Fruit fly (Drosophila melanogaster) whole organism, embryonic: ENCODE results near the gene puc.

Experiments
- Aef1 ChIP-seq: fragments of 200-800 bp; sonication (Bioruptor generic); IDR thresholded peaks from 3 replicates; pipeline ENCODE4 v1.3.6; 2022; ENCODE audit warnings: missing biosample characterization, missing genetic modification characterization
- Atf-2 ChIP-seq: fragments of 200-800 bp; sonication (Bioruptor generic); optimal IDR thresholded peaks from 2 replicates; lab custom pipeline; 2016; ENCODE audit warnings: missing biosample characterization, missing genetic modification characterization
- BtbVII ChIP-seq: fragments of 200-800 bp; sonication (Bioruptor generic); optimal IDR thresholded peaks from 3 replicates; lab custom pipeline; 2017; ENCODE audit warnings: missing biosample characterization, mild to moderate bottlenecking, missing genetic modification characterization
- CG10267 ChIP-seq: fragments of 200-800 bp; sonication (Bioruptor generic); optimal IDR thresholded peaks from 2 replicates; lab custom pipeline; 2018; ENCODE audit warnings: missing biosample characterization, mild to moderate bottlenecking, missing genetic modification characterization, moderate library complexity
- CG10543 ChIP-seq: fragments of 200-800 bp; sonication (Bioruptor generic); optimal IDR thresholded peaks from 3 replicates; lab custom pipeline; 2017; ENCODE audit warnings: missing biosample characterization, mild to moderate bottlenecking, missing genetic modification characterization, moderate library complexity
- CG10959 ChIP-seq: fragments of 200-800 bp; sonication (Bioruptor generic); IDR thresholded peaks from 2 replicates; pipeline ENCODE4 v1.3.6; 2022; ENCODE audit warnings: missing biosample characterization, missing genetic modification characterization
- CG11504 ChIP-seq: fragments of 200-800 bp; sonication (Bioruptor generic); optimal IDR thresholded peaks from 3 replicates; lab custom pipeline; 2019; ENCODE audit warnings: missing biosample characterization, mild to moderate bottlenecking, missing genetic modification characterization, moderate library complexity
- CG11723 ChIP-seq: fragments of 200-800 bp; sonication (Bioruptor generic); optimal IDR thresholded peaks from 2 replicates; lab custom pipeline; 2017; ENCODE audit warnings: missing biosample characterization, mild to moderate bottlenecking, missing genetic modification characterization
- CG13123 ChIP-seq: fragments of 200-800 bp; sonication (Bioruptor generic); optimal IDR thresholded peaks from 2 replicates; lab custom pipeline; 2016; ENCODE audit warnings: missing biosample characterization, missing genetic modification characterization
- CG13424 ChIP-seq: fragments of 200-800 bp; sonication (Bioruptor generic); optimal IDR thresholded peaks from 2 replicates; lab custom pipeline; 2019; ENCODE audit warnings: missing biosample characterization, mild to moderate bottlenecking, missing genetic modification characterization, moderate library complexity
- CG14860 ChIP-seq: fragments of 200-800 bp; sonication (Bioruptor generic); IDR thresholded peaks from 3 replicates; pipeline ENCODE4 v1.3.6; 2022; ENCODE audit warnings: missing biosample characterization, missing genetic modification characterization; ENCODE audit not compliant: partially characterized antibody
- CG1647 ChIP-seq: fragments of 200-800 bp; sonication (Bioruptor generic); optimal IDR thresholded peaks from 3 replicates; lab custom pipeline; 2016; ENCODE audit warnings: missing biosample characterization, missing genetic modification characterization
- CG17612 ChIP-seq: fragments of 200-800 bp; sonication (Bioruptor generic); IDR thresholded peaks from 2 replicates; pipeline ENCODE4 v1.3.6; 2022; ENCODE audit warnings: missing biosample characterization, missing genetic modification characterization
- CG18619 ChIP-seq: fragments of 200-800 bp; sonication (Bioruptor generic); optimal IDR thresholded peaks from 3 replicates; lab custom pipeline; 2017; ENCODE audit warnings: missing biosample characterization, mild to moderate bottlenecking, missing genetic modification characterization
- CG2712 ChIP-seq: fragments of 200-800 bp; optimal IDR thresholded peaks from 3 replicates; lab custom pipeline; 2019; ENCODE audit warnings: missing biosample characterization, mild to moderate bottlenecking, missing genetic modification characterization, moderate library complexity
- CG3838 ChIP-seq: fragments of 200-800 bp; sonication (Bioruptor generic); optimal IDR thresholded peaks from 3 replicates; lab custom pipeline; 2016; ENCODE audit warnings: missing biosample characterization, missing genetic modification characterization
- CG3995 ChIP-seq: fragments of 200-800 bp; sonication (Bioruptor generic); optimal IDR thresholded peaks from 3 replicates; lab custom pipeline; 2016; ENCODE audit warnings: missing biosample characterization, missing genetic modification characterization
- CG4730 ChIP-seq: fragments of 200-800 bp; sonication (Bioruptor generic); IDR thresholded peaks from 2 replicates; pipeline ENCODE4 v1.3.6; 2022; ENCODE audit warnings: missing biosample characterization, missing genetic modification characterization
- CG5180 ChIP-seq: fragments of 200-800 bp; sonication (Bioruptor generic); optimal IDR thresholded peaks from 3 replicates; lab custom pipeline; 2017; ENCODE audit warnings: missing biosample characterization, missing genetic modification characterization, mild to moderate bottlenecking, moderate library complexity, missing genetic modification reagents
- CG5245 ChIP-seq: fragments of 200-800 bp; sonication (Bioruptor generic); optimal IDR thresholded peaks from 3 replicates; lab custom pipeline; 2016; ENCODE audit warnings: missing biosample characterization, missing genetic modification characterization
- CG6175 ChIP-seq: fragments of 200-800 bp; sonication (Bioruptor generic); IDR thresholded peaks from 3 replicates; pipeline ENCODE4 v1.3.6; 2022; ENCODE audit warnings: missing biosample characterization, missing genetic modification characterization
- CG8281 ChIP-seq: fragments of 200-800 bp; sonication (Bioruptor generic); optimal IDR thresholded peaks from 2 replicates; lab custom pipeline; 2018; ENCODE audit warnings: missing biosample characterization, mild to moderate bottlenecking, missing genetic modification characterization, moderate library complexity
- CG8924 ChIP-seq: fragments of 200-800 bp; optimal IDR thresholded peaks from 3 replicates; lab custom pipeline; 2019; ENCODE audit warnings: missing biosample characterization, mild to moderate bottlenecking, missing genetic modification characterization, moderate library complexity
- CTCF ChIP-seq: fragments of 200-800 bp; sonication (Bioruptor generic); optimal IDR thresholded peaks from 2 replicates; lab custom pipeline; 2017; ENCODE audit warnings: missing biosample characterization, mild to moderate bottlenecking, missing genetic modification characterization, moderate library complexity
- Camta ChIP-seq: fragments of 200-800 bp; sonication (Bioruptor generic); optimal IDR thresholded peaks from 2 replicates; lab custom pipeline; 2016; ENCODE audit warnings: missing biosample characterization, missing genetic modification characterization
- CoRest ChIP-seq: fragments of 200-800 bp; sonication (Bioruptor generic); optimal IDR thresholded peaks from 3 replicates; lab custom pipeline; 2018; ENCODE audit warnings: missing biosample characterization, mild to moderate bottlenecking, missing genetic modification characterization, moderate library complexity
- CrebB ChIP-seq: fragments of 200-800 bp; sonication (Bioruptor generic); optimal IDR thresholded peaks from 3 replicates; lab custom pipeline; 2018; ENCODE audit warnings: missing biosample characterization, mild to moderate bottlenecking, missing genetic modification characterization
- Dad ChIP-seq: fragments of 200-800 bp; sonication (Bioruptor generic); optimal IDR thresholded peaks from 3 replicates; lab custom pipeline; 2016; ENCODE audit warnings: missing biosample characterization, missing genetic modification characterization
- Gsc ChIP-seq: fragments of 200-800 bp; sonication (Bioruptor generic); IDR thresholded peaks from 2 replicates; pipeline ENCODE4 v1.3.6; 2022; ENCODE audit warnings: missing biosample characterization, missing genetic modification characterization
- Mes4 ChIP-seq: fragments of 200-800 bp; sonication (Bioruptor generic); optimal IDR thresholded peaks from 2 replicates; lab custom pipeline; 2016; ENCODE audit warnings: missing biosample characterization, missing genetic modification characterization
- Pdp1 ChIP-seq, 2 experiments: fragments of 200-800 bp; sonication (Bioruptor generic); optimal IDR thresholded peaks; 3 replicates each; lab custom pipeline; 2016; ENCODE audit warnings: missing biosample characterization in 2 of 2, missing genetic modification characterization in 2 of 2, mild to moderate bottlenecking in 1 of 2, moderate library complexity in 1 of 2
- Side ChIP-seq: fragments of 200-800 bp; sonication (Bioruptor generic); optimal IDR thresholded peaks from 2 replicates; lab custom pipeline; 2016; ENCODE audit warnings: missing biosample characterization, missing genetic modification characterization
- Sin3A ChIP-seq: fragments of >200 bp; optimal IDR thresholded peaks from 2 replicates; lab custom pipeline; 2018
- bab2 ChIP-seq: fragments of 200-800 bp; sonication (Bioruptor generic); optimal IDR thresholded peaks from 2 replicates; lab custom pipeline; 2016; ENCODE audit warnings: missing biosample characterization, missing genetic modification characterization
- bcd ChIP-seq: fragments of 200-800 bp; sonication (Bioruptor generic); optimal IDR thresholded peaks from 2 replicates; lab custom pipeline; 2017; ENCODE audit warnings: missing biosample characterization, mild to moderate bottlenecking, missing genetic modification characterization
- br ChIP-seq: fragments of >200 bp; optimal IDR thresholded peaks from 2 replicates; lab custom pipeline; 2017
- cad ChIP-seq: fragments of >200 bp; optimal IDR thresholded peaks from 2 replicates; lab custom pipeline; 2017; ENCODE audit warnings: missing biosample characterization, missing genetic modification characterization
- caup ChIP-seq: fragments of 200-800 bp; sonication (Bioruptor generic); optimal IDR thresholded peaks from 3 replicates; lab custom pipeline; 2017; ENCODE audit warnings: missing biosample characterization, mild to moderate bottlenecking, missing genetic modification characterization, moderate library complexity; ENCODE audit not compliant: severe bottlenecking
- cg ChIP-seq: fragments of 200-800 bp; sonication (Bioruptor generic); optimal IDR thresholded peaks from 3 replicates; lab custom pipeline; 2019; ENCODE audit warnings: missing biosample characterization, mild to moderate bottlenecking, missing genetic modification characterization, moderate library complexity
- ham ChIP-seq: fragments of 200-800 bp; sonication (Bioruptor generic); IDR thresholded peaks from 2 replicates; pipeline ENCODE4 v1.3.6; 2022; ENCODE audit warnings: missing biosample characterization, missing genetic modification characterization
- hth ChIP-seq: fragments of >200 bp; optimal IDR thresholded peaks from 2 replicates; lab custom pipeline; 2017; ENCODE audit warnings: inconsistent platforms
- lbe ChIP-seq: fragments of 200-800 bp; sonication (Bioruptor generic); optimal IDR thresholded peaks from 2 replicates; lab custom pipeline; 2016; ENCODE audit warnings: missing biosample characterization, mild to moderate bottlenecking, missing genetic modification characterization
- mld ChIP-seq: fragments of 200-800 bp; sonication (Bioruptor generic); IDR thresholded peaks from 3 replicates; pipeline ENCODE4 v1.3.6; 2022; ENCODE audit warnings: missing biosample characterization, missing genetic modification characterization; ENCODE audit not compliant: partially characterized antibody
- peb ChIP-seq: fragments of 200-800 bp; sonication (Bioruptor generic); IDR thresholded peaks from 2 replicates; pipeline ENCODE4 v1.3.6; 2022; ENCODE audit warnings: missing biosample characterization, missing genetic modification characterization
- pnt ChIP-seq: fragments of 200-800 bp; sonication (Bioruptor generic); optimal IDR thresholded peaks from 3 replicates; lab custom pipeline; 2016; ENCODE audit warnings: missing biosample characterization, missing genetic modification characterization
- psq ChIP-seq: fragments of 200-800 bp; sonication (Bioruptor generic); optimal IDR thresholded peaks from 2 replicates; lab custom pipeline; 2017; ENCODE audit warnings: missing biosample characterization, missing genetic modification characterization
- pum ChIP-seq: fragments of 200-800 bp; sonication (Bioruptor generic); optimal IDR thresholded peaks from 2 replicates; lab custom pipeline; 2016; ENCODE audit warnings: missing biosample characterization, missing genetic modification characterization
- ranshi ChIP-seq: fragments of 200-800 bp; sonication (Bioruptor generic); IDR thresholded peaks from 2 replicates; pipeline ENCODE4 v1.3.6; 2022; ENCODE audit warnings: missing biosample characterization, missing genetic modification characterization
- schlank ChIP-seq: fragments of 200-800 bp; sonication (Bioruptor generic); optimal IDR thresholded peaks from 2 replicates; lab custom pipeline; 2018; ENCODE audit warnings: missing biosample characterization, mild to moderate bottlenecking, missing genetic modification characterization
- sisA ChIP-seq: fragments of 200-800 bp; sonication (Bioruptor generic); IDR thresholded peaks from 2 replicates; pipeline ENCODE4 v1.3.6; 2022; ENCODE audit warnings: missing biosample characterization, missing genetic modification characterization
- tup ChIP-seq: fragments of 200-800 bp; sonication (Bioruptor generic); optimal IDR thresholded peaks from 2 replicates; lab custom pipeline; 2016; ENCODE audit warnings: missing biosample characterization, mild to moderate bottlenecking, missing genetic modification characterization, moderate library complexity

puc gene

dm6 chr3R:8113833-8114673, 8.9 kb downstream of the puc start:
- TF ChIP-seq CG14860 (GFP tag; lab: Robert Waterston, UW): no peak
- TF ChIP-seq CrebB (tag; lab: Kevin White, UChicago): peak; percentile 46
- TF ChIP-seq Sin3A (lab: Kevin White, UChicago): no peak
- peak; percentile 84 for TF ChIP-seq Dad (GFP tag; lab: Kevin White, UChicago)
- TF ChIP-seq CoRest (tag; lab: Kevin White, UChicago): peak; percentile 79
- peak; percentile 68 to 75 for TF ChIP-seq Pdp1 (GFP tag; optimal IDR thresholded peaks at IDR 0.05; lab: Kevin White, UChicago)
- TF ChIP-seq bab2 (GFP tag; lab: Kevin White, UChicago): peak; percentile 69
- peak; percentile 80 for TF ChIP-seq CG2712 (tag; lab: Kevin White, UChicago)
- peak; percentile 91 for TF ChIP-seq CG8924 (tag; lab: Kevin White, UChicago)
- TF ChIP-seq BtbVII (GFP tag; lab: Kevin White, UChicago): peak; percentile 87
- TF ChIP-seq Atf-2 (GFP tag; lab: Kevin White, UChicago): peak; percentile 74
- TF ChIP-seq CG10267 (tag; lab: Kevin White, UChicago): peak; percentile 81
- peak; percentile 88 for TF ChIP-seq CG11504 (tag; lab: Kevin White, UChicago)
- peak; percentile 59 for TF ChIP-seq CG3838 (GFP tag; lab: Kevin White, UChicago)
- TF ChIP-seq br (lab: Kevin White, UChicago): no peak
- peak; percentile 74 for TF ChIP-seq tup (GFP tag; lab: Kevin White, UChicago)
- TF ChIP-seq pum (GFP tag; lab: Kevin White, UChicago): peak; percentile 78
- TF ChIP-seq lbe (GFP tag; lab: Kevin White, UChicago): peak; percentile 88
- TF ChIP-seq CG10959 (GFP tag; lab: Robert Waterston, UW): peak; percentile 71
- TF ChIP-seq CG13123 (GFP tag; lab: Kevin White, UChicago): peak; percentile 49
- TF ChIP-seq CG1647 (GFP tag; lab: Kevin White, UChicago): peak; percentile 79
- TF ChIP-seq CG10543 (GFP tag; lab: Kevin White, UChicago): peak; percentile 72
- TF ChIP-seq Gsc (GFP tag; lab: Robert Waterston, UW): no peak
- peak; percentile 78 for TF ChIP-seq CG18619 (GFP tag; lab: Kevin White, UChicago)
- peak; percentile 78 for TF ChIP-seq CG13424
- no peak for TF ChIP-seq cad (GFP tag; lab: Kevin White, UChicago)
- TF ChIP-seq Side (GFP tag; lab: Kevin White, UChicago): peak; percentile 74
- TF ChIP-seq cg (GFP tag; lab: Kevin White, UChicago): peak; percentile 61
- TF ChIP-seq hth (lab: Kevin White, UChicago): no peak
- TF ChIP-seq mld (GFP tag; lab: Robert Waterston, UW): no peak
- TF ChIP-seq bcd: peak; percentile 86
- TF ChIP-seq CG17612 (GFP tag; lab: Robert Waterston, UW): no peak
- peak; percentile 75 for TF ChIP-seq CG4730
- no peak for TF ChIP-seq CG8281 (tag; lab: Kevin White, UChicago)
- TF ChIP-seq CG6175: peak; percentile 63
- peak; percentile 76 for TF ChIP-seq caup (GFP tag; lab: Kevin White, UChicago)
- TF ChIP-seq Camta: peak; percentile 76
- peak; percentile 84 for TF ChIP-seq Aef1 (GFP tag; lab: Robert Waterston, UW)
- peak; percentile 83 for TF ChIP-seq CG5245 (GFP tag; lab: Kevin White, UChicago)
- TF ChIP-seq ham (GFP tag; lab: Robert Waterston, UW): 0 out of 2 replicates have a peak, but pooled peaks have one; percentile 49
- peak; percentile 32 for TF ChIP-seq schlank (tag; lab: Kevin White, UChicago)
- peak; percentile 41 for TF ChIP-seq CG5180 (GFP tag; lab: Kevin White, UChicago)
- TF ChIP-seq Mes4 (GFP tag; lab: Kevin White, UChicago): peak; percentile 47
- TF ChIP-seq CG11723 (GFP tag; lab: Kevin White, UChicago): peak; percentile 56
- TF ChIP-seq CTCF (GFP tag; lab: Kevin White, UChicago): peak; percentile 2
- peak; percentile 82 for TF ChIP-seq sisA (GFP tag; lab: Robert Waterston, UW)
- peak; percentile 66 for TF ChIP-seq psq
- TF ChIP-seq peb (GFP tag; lab: Robert Waterston, UW): peak; percentile 68
- TF ChIP-seq CG3995 (GFP tag; lab: Kevin White, UChicago): peak; percentile 14
- peak; percentile 63 for TF ChIP-seq pnt (GFP tag; lab: Kevin White, UChicago)
- peak; percentile 78 for TF ChIP-seq ranshi
